Fruit fly (Drosophila melanogaster) whole organism, embryonic: ENCODE data around the gene nAChRalpha5.

Experiments used
- Blimp-1 ChIP-seq: fragments of 200-800 bp; sonication (Bioruptor generic); optimal IDR thresholded peaks from 3 replicates; lab custom pipeline; 2018; ENCODE audit warnings: missing biosample characterization, missing genetic modification characterization, mild to moderate bottlenecking, moderate library complexity, missing genetic modification reagents
- CG10654 ChIP-seq: fragments of 200-800 bp; sonication (Bioruptor generic); optimal IDR thresholded peaks from 2 replicates; lab custom pipeline; 2016; ENCODE audit warnings: missing biosample characterization, missing genetic modification characterization
- CG10979 ChIP-seq: fragments of 200-800 bp; sonication (Bioruptor generic); optimal IDR thresholded peaks from 2 replicates; lab custom pipeline; 2018; ENCODE audit warnings: missing biosample characterization, mild to moderate bottlenecking, missing genetic modification characterization, moderate library complexity
- CG11723 ChIP-seq: fragments of 200-800 bp; sonication (Bioruptor generic); optimal IDR thresholded peaks from 2 replicates; lab custom pipeline; 2017; ENCODE audit warnings: missing biosample characterization, mild to moderate bottlenecking, missing genetic modification characterization
- CG12155 ChIP-seq: fragments of 200-800 bp; sonication (Bioruptor generic); optimal IDR thresholded peaks from 3 replicates; lab custom pipeline; 2016; ENCODE audit warnings: missing biosample characterization, missing genetic modification characterization
- CG12391 ChIP-seq: fragments of 200-800 bp; sonication (Bioruptor generic); optimal IDR thresholded peaks from 3 replicates; lab custom pipeline; 2018; ENCODE audit warnings: missing biosample characterization, mild to moderate bottlenecking, missing genetic modification characterization, moderate library complexity
- CG13296 ChIP-seq: fragments of 200-800 bp; sonication (Bioruptor generic); optimal IDR thresholded peaks from 3 replicates; lab custom pipeline; 2018; ENCODE audit warnings: missing biosample characterization, mild to moderate bottlenecking, missing genetic modification characterization
- CG13424 ChIP-seq: fragments of 200-800 bp; sonication (Bioruptor generic); optimal IDR thresholded peaks from 2 replicates; lab custom pipeline; 2019; ENCODE audit warnings: missing biosample characterization, mild to moderate bottlenecking, missing genetic modification characterization, moderate library complexity
- CG13894 ChIP-seq: fragments of 200-800 bp; sonication (Bioruptor generic); optimal IDR thresholded peaks from 3 replicates; lab custom pipeline; 2018; ENCODE audit warnings: missing biosample characterization, mild to moderate bottlenecking, missing genetic modification characterization, moderate library complexity
- CG14014 ChIP-seq: fragments of 200-800 bp; sonication (Bioruptor generic); IDR thresholded peaks from 2 replicates; pipeline ENCODE4 v1.3.6; 2022; ENCODE audit warnings: missing biosample characterization, missing genetic modification characterization
- CG14667 ChIP-seq: fragments of 200-800 bp; sonication (Bioruptor generic); IDR thresholded peaks from 2 replicates; pipeline ENCODE4 v1.3.6; 2022; ENCODE audit warnings: missing biosample characterization, missing genetic modification characterization
- CG1647 ChIP-seq: fragments of 200-800 bp; sonication (Bioruptor generic); optimal IDR thresholded peaks from 3 replicates; lab custom pipeline; 2016; ENCODE audit warnings: missing biosample characterization, missing genetic modification characterization
- CG16863 ChIP-seq: fragments of 200-800 bp; sonication (Bioruptor generic); optimal IDR thresholded peaks from 3 replicates; lab custom pipeline; 2016; ENCODE audit warnings: missing biosample characterization, missing genetic modification characterization
- CG17912 ChIP-seq: fragments of 200-800 bp; sonication (Bioruptor generic); optimal IDR thresholded peaks from 2 replicates; lab custom pipeline; 2018; ENCODE audit warnings: missing biosample characterization, mild to moderate bottlenecking, missing genetic modification characterization
- CG18764 ChIP-seq: fragments of 200-800 bp; sonication (Bioruptor generic); optimal IDR thresholded peaks from 3 replicates; lab custom pipeline; 2016; ENCODE audit warnings: missing biosample characterization, missing genetic modification characterization
- CG2678 ChIP-seq: fragments of 200-800 bp; sonication (Bioruptor generic); optimal IDR thresholded peaks from 3 replicates; lab custom pipeline; 2019; ENCODE audit warnings: missing biosample characterization, mild to moderate bottlenecking, missing genetic modification characterization, moderate library complexity
- CG34376 ChIP-seq: fragments of 200-800 bp; sonication (Bioruptor generic); optimal IDR thresholded peaks from 2 replicates; lab custom pipeline; 2018; ENCODE audit warnings: missing biosample characterization, mild to moderate bottlenecking, missing genetic modification characterization
- CG6254 ChIP-seq: fragments of 200-800 bp; sonication (Bioruptor generic); optimal IDR thresholded peaks from 3 replicates; lab custom pipeline; 2017; ENCODE audit warnings: mild to moderate bottlenecking, missing biosample characterization, missing genetic modification reagents, missing genetic modification characterization
- CG6654 ChIP-seq: fragments of 200-800 bp; sonication (Bioruptor generic); optimal IDR thresholded peaks from 2 replicates; lab custom pipeline; 2017; ENCODE audit warnings: missing biosample characterization, mild to moderate bottlenecking, missing genetic modification characterization
- CG6765 ChIP-seq: fragments of 200-800 bp; sonication (Bioruptor generic); optimal IDR thresholded peaks from 3 replicates; lab custom pipeline; 2017; ENCODE audit warnings: missing biosample characterization, mild to moderate bottlenecking, missing genetic modification characterization
- CG6854 ChIP-seq: fragments of 200-800 bp; sonication (Bioruptor generic); optimal IDR thresholded peaks from 3 replicates; lab custom pipeline; 2017; ENCODE audit warnings: missing biosample characterization, mild to moderate bottlenecking, missing genetic modification characterization
- CG7839 ChIP-seq: fragments of 200-800 bp; sonication (Bioruptor generic); optimal IDR thresholded peaks from 3 replicates; lab custom pipeline; 2018; ENCODE audit warnings: missing biosample characterization, mild to moderate bottlenecking, missing genetic modification characterization, moderate library complexity
- CG7928 ChIP-seq: fragments of 200-800 bp; sonication (Bioruptor generic); optimal IDR thresholded peaks from 2 replicates; lab custom pipeline; 2017; ENCODE audit warnings: missing biosample characterization, mild to moderate bottlenecking, missing genetic modification characterization
- CG9437 ChIP-seq: fragments of 200-800 bp; sonication (Bioruptor generic); optimal IDR thresholded peaks from 2 replicates; lab custom pipeline; 2018; ENCODE audit warnings: missing biosample characterization, mild to moderate bottlenecking, missing genetic modification characterization
- CG9727 ChIP-seq: fragments of 200-800 bp; sonication (Bioruptor generic); optimal IDR thresholded peaks from 3 replicates; lab custom pipeline; 2017; ENCODE audit warnings: missing biosample characterization, mild to moderate bottlenecking, missing genetic modification characterization
- Camta ChIP-seq: fragments of 200-800 bp; sonication (Bioruptor generic); optimal IDR thresholded peaks from 2 replicates; lab custom pipeline; 2016; ENCODE audit warnings: missing biosample characterization, missing genetic modification characterization
- D19A ChIP-seq: fragments of 200-800 bp; optimal IDR thresholded peaks from 3 replicates; lab custom pipeline; 2019; ENCODE audit warnings: missing biosample characterization, mild to moderate bottlenecking, missing genetic modification characterization, moderate library complexity
- Deaf1 ChIP-seq: fragments of 200-800 bp; optimal IDR thresholded peaks from 3 replicates; lab custom pipeline; 2019; ENCODE audit warnings: missing biosample characterization, mild to moderate bottlenecking, missing genetic modification characterization, moderate library complexity
- Dip2 ChIP-seq: fragments of 200-800 bp; sonication (Bioruptor generic); IDR thresholded peaks from 2 replicates; pipeline ENCODE4 v1.3.6; 2022; ENCODE audit warnings: missing biosample characterization, missing genetic modification characterization
- Ets97D ChIP-seq: fragments of 200-800 bp; sonication (Bioruptor generic); optimal IDR thresholded peaks from 3 replicates; lab custom pipeline; 2016; ENCODE audit warnings: missing biosample characterization, missing genetic modification characterization
- HLHmδ ChIP-seq: fragments of 200-800 bp; sonication (Bioruptor generic); optimal IDR thresholded peaks from 2 replicates; lab custom pipeline; 2018; ENCODE audit warnings: missing biosample characterization, mild to moderate bottlenecking, missing genetic modification characterization, moderate library complexity
- Lpt ChIP-seq: fragments of >200 bp; optimal IDR thresholded peaks from 2 replicates; lab custom pipeline; 2018; ENCODE audit warnings: missing biosample characterization, missing genetic modification characterization
- MTF-1 ChIP-seq: fragments of 200-800 bp; sonication (Bioruptor generic); optimal IDR thresholded peaks from 2 replicates; lab custom pipeline; 2018; ENCODE audit warnings: missing biosample characterization, mild to moderate bottlenecking, missing genetic modification characterization, borderline replicate concordance
- Med ChIP-seq: fragments of 200-800 bp; sonication (Bioruptor generic); peaks from one replicate; lab custom pipeline; 2016; ENCODE audit warnings: missing biosample characterization, missing genetic modification characterization, mild to moderate bottlenecking, inconsistent platforms, moderate library complexity
- TFAM ChIP-seq: fragments of 200-800 bp; sonication (Bioruptor generic); optimal IDR thresholded peaks from 2 replicates; lab custom pipeline; 2017; ENCODE audit warnings: missing biosample characterization, missing genetic modification characterization, inconsistent platforms
- abd-A ChIP-seq: fragments of 200-800 bp; sonication (Bioruptor generic); optimal IDR thresholded peaks from 3 replicates; lab custom pipeline; 2019; ENCODE audit warnings: missing biosample characterization, mild to moderate bottlenecking, missing genetic modification characterization, moderate library complexity
- amos ChIP-seq: fragments of 200-800 bp; sonication (Bioruptor generic); IDR thresholded peaks from 2 replicates; pipeline ENCODE4 v1.3.6; 2022; ENCODE audit warnings: missing biosample characterization, missing genetic modification characterization; ENCODE audit not compliant: partially characterized antibody
- crp ChIP-seq, 2 experiments: fragments of 200-800 bp; sonication (Bioruptor generic); optimal IDR thresholded peaks; 2 replicates in 1 of 2; 3 replicates in 1 of 2; lab custom pipeline; 2017; ENCODE audit warnings: missing biosample characterization in 2 of 2, missing genetic modification characterization in 2 of 2, mild to moderate bottlenecking in 1 of 2, moderate library complexity in 1 of 2
- dimm ChIP-seq: fragments of 200-800 bp; sonication (Bioruptor generic); IDR thresholded peaks from 2 replicates; pipeline ENCODE4 v1.3.6; 2022; ENCODE audit warnings: missing biosample characterization, missing genetic modification characterization
- gcm ChIP-seq: fragments of 200-800 bp; sonication (Bioruptor generic); optimal IDR thresholded peaks from 2 replicates; lab custom pipeline; 2019; ENCODE audit warnings: missing biosample characterization, mild to moderate bottlenecking, missing genetic modification characterization, moderate library complexity
- lbe ChIP-seq: fragments of 200-800 bp; sonication (Bioruptor generic); optimal IDR thresholded peaks from 2 replicates; lab custom pipeline; 2016; ENCODE audit warnings: missing biosample characterization, mild to moderate bottlenecking, missing genetic modification characterization
- lov ChIP-seq, 2 experiments: fragments of 200-800 bp in 1 of 2; fragments of >200 bp in 1 of 2; sonication (Bioruptor generic) in 1 of 2; IDR thresholded peaks in 1 of 2; optimal IDR thresholded peaks in 1 of 2; 2 replicates in 1 of 2; 3 replicates in 1 of 2; pipeline versions ENCODE4 v1.3.6 to Lab custom; 2017 to 2022; ENCODE audit warnings: missing biosample characterization in 1 of 2, missing genetic modification characterization in 1 of 2
- mirr ChIP-seq: fragments of 200-800 bp; sonication (Bioruptor generic); optimal IDR thresholded peaks from 3 replicates; lab custom pipeline; 2018; ENCODE audit warnings: missing biosample characterization, mild to moderate bottlenecking, missing genetic modification characterization
- odd ChIP-seq: fragments of 200-800 bp; sonication (Bioruptor generic); optimal IDR thresholded peaks from 2 replicates; lab custom pipeline; 2017; ENCODE audit warnings: missing biosample characterization, mild to moderate bottlenecking, missing genetic modification characterization
- ranshi ChIP-seq: fragments of 200-800 bp; sonication (Bioruptor generic); IDR thresholded peaks from 2 replicates; pipeline ENCODE4 v1.3.6; 2022; ENCODE audit warnings: missing biosample characterization, missing genetic modification characterization
- repo ChIP-seq: fragments of 200-800 bp; sonication (Bioruptor generic); optimal IDR thresholded peaks from 2 replicates; lab custom pipeline; 2016; ENCODE audit warnings: missing biosample characterization, missing genetic modification characterization
- schlank ChIP-seq: fragments of 200-800 bp; sonication (Bioruptor generic); optimal IDR thresholded peaks from 2 replicates; lab custom pipeline; 2018; ENCODE audit warnings: missing biosample characterization, mild to moderate bottlenecking, missing genetic modification characterization
- scrt ChIP-seq: fragments of 200-800 bp; sonication (Bioruptor generic); optimal IDR thresholded peaks from 2 replicates; lab custom pipeline; 2018; ENCODE audit warnings: missing biosample characterization, mild to moderate bottlenecking, missing genetic modification characterization, moderate library complexity
- trh ChIP-seq: fragments of 200-800 bp; sonication (Bioruptor generic); optimal IDR thresholded peaks from 2 replicates; lab custom pipeline; 2016; ENCODE audit warnings: missing biosample characterization, missing genetic modification characterization
- zf30C ChIP-seq: fragments of 200-800 bp; sonication (Bioruptor generic); optimal IDR thresholded peaks from 3 replicates; lab custom pipeline; 2018; ENCODE audit warnings: missing biosample characterization, mild to moderate bottlenecking, missing genetic modification characterization

The nAChRalpha5 gene

dm6 chr2L:14123605-14124004 lies 83.6 kb downstream of the nAChRalpha5 start (continued):
- no peak for TF ChIP-seq CG12155 (GFP tag; lab: Kevin White, UChicago)
- peak; percentile 19 for TF ChIP-seq CG13296 (GFP tag; lab: Kevin White, UChicago)
- TF ChIP-seq CG10654 (GFP tag; lab: Kevin White, UChicago), result peak; percentile 16
- TF ChIP-seq zf30C, result no peak
- TF ChIP-seq CG13424 (tag; lab: Kevin White, UChicago), result peak; percentile 55
- TF ChIP-seq lbe (GFP tag; lab: Kevin White, UChicago), result no peak
- TF ChIP-seq Med (GFP tag; lab: Kevin White, UChicago), result peak; percentile 65
- TF ChIP-seq ranshi (GFP tag; lab: Robert Waterston, UW), result no peak
- TF ChIP-seq CG11723 (GFP tag; lab: Kevin White, UChicago), result peak; percentile 36
- no peak for TF ChIP-seq schlank
- TF ChIP-seq abd-A (tag; lab: Kevin White, UChicago), result no peak
- no peak for TF ChIP-seq TFAM (GFP tag; lab: Kevin White, UChicago)
- TF ChIP-seq CG17912 (GFP tag; lab: Kevin White, UChicago), result no peak
- TF ChIP-seq D19A, result peak; percentile 36
- no peak for TF ChIP-seq CG6765 (GFP tag; lab: Kevin White, UChicago)
- no peak for TF ChIP-seq CG18764 (GFP tag; lab: Kevin White, UChicago)
- TF ChIP-seq CG6654 (GFP tag; lab: Kevin White, UChicago), result no peak
- no peak for TF ChIP-seq amos (GFP tag; lab: Robert Waterston, UW)
- TF ChIP-seq mirr, result no peak
- no peak for TF ChIP-seq CG1647 (GFP tag; lab: Kevin White, UChicago)
- TF ChIP-seq odd (GFP tag; lab: Kevin White, UChicago), result no peak
- TF ChIP-seq CG7839, result peak; percentile 50
- no peak for TF ChIP-seq Ets97D (GFP tag; lab: Kevin White, UChicago)
- TF ChIP-seq crp (GFP tag; optimal IDR thresholded peaks at IDR 0.05; lab: Kevin White, UChicago), result no peak
- no peak for TF ChIP-seq Deaf1
- TF ChIP-seq CG10979 (tag; lab: Kevin White, UChicago), result no peak
- TF ChIP-seq dimm (GFP tag; lab: Robert Waterston, UW), result no peak
- peak; percentile 12 for TF ChIP-seq CG9727 (GFP tag; lab: Kevin White, UChicago)
- no peak for TF ChIP-seq gcm (GFP tag; lab: Kevin White, UChicago)
- no peak for TF ChIP-seq MTF-1
- TF ChIP-seq CG34376 (GFP tag; lab: Kevin White, UChicago), result no peak
- TF ChIP-seq scrt (GFP tag; lab: Kevin White, UChicago), result no peak
- TF ChIP-seq Blimp-1 (GFP tag; lab: Kevin White, UChicago), result peak; percentile 27
- no peak for TF ChIP-seq HLHmδ (GFP tag; lab: Kevin White, UChicago)
- peak; percentile 48 for TF ChIP-seq CG9437 (GFP tag; lab: Kevin White, UChicago)
- TF ChIP-seq CG16863, result no peak
- no peak for TF ChIP-seq CG14014
- no peak for TF ChIP-seq Lpt
- no peak for TF ChIP-seq CG7928
- TF ChIP-seq CG13894 (tag; lab: Kevin White, UChicago), result no peak
- TF ChIP-seq CG12391 (tag; lab: Kevin White, UChicago), result peak; percentile 24
- no peak for TF ChIP-seq Camta (GFP tag; lab: Kevin White, UChicago)
- peak; percentile 68 for TF ChIP-seq CG2678 (tag; lab: Kevin White, UChicago)
- TF ChIP-seq Dip2 (GFP tag; lab: Robert Waterston, UW), result no peak
- TF ChIP-seq CG14667, result peak; percentile 26; the same call in 1 of the 2 replicates
- no peak for TF ChIP-seq lov (optimal IDR thresholded peaks at IDR 0.05; lab: Kevin White, UChicago)
- TF ChIP-seq lov (GFP tag; IDR thresholded peaks at IDR 0.05; lab: Robert Waterston, UW), result no peak
- TF ChIP-seq CG6854 (GFP tag; lab: Kevin White, UChicago), result peak; percentile 47
- no peak for TF ChIP-seq CG6254 (GFP tag; lab: Kevin White, UChicago)
- no peak for TF ChIP-seq trh (GFP tag; lab: Kevin White, UChicago)
- no peak for TF ChIP-seq repo (GFP tag; lab: Kevin White, UChicago)
